Worm (Caenorhabditis elegans): ENCODE results near the gene F08F8.10.

DNA sequence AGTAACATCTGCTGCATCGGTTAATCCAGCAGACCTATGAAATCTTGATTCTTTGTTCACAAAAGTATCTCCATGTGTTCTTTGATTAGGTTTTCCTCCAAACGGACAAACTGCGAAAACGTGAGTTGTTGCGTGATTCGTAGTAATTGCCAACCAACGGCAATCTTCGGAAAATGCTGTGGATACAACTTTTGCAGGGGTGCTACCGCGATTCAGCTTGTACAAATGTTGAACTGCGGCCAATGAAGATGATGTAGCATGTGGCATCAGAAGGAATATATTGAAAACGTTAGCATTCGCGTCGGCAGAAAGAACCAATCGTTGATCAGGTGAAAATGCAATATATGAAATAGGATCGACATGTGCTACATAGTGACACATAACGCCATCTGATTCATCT lies 25.5 kb downstream of the F08F8.10 start:
- no peak for TF ChIP-seq fos-1 (tag; optimal IDR thresholded peaks at IDR 0.05)
- no peak for TF ChIP-seq fkh-10 (GFP tag; optimal IDR thresholded peaks at IDR 0.05)
- no peak for TF ChIP-seq ceh-82 (tag; optimal IDR thresholded peaks at IDR 0.05)
- no peak for TF ChIP-seq ceh-9 (tag; optimal IDR thresholded peaks at IDR 0.05)
- no peak for TF ChIP-seq ama-1 (optimal IDR thresholded peaks at IDR 0.05)
- TF ChIP-seq nhr-11 (tag; optimal IDR thresholded peaks at IDR 0.05) = no peak
- no peak for TF ChIP-seq ztf-11 (tag; optimal IDR thresholded peaks at IDR 0.05)
- no peak for TF ChIP-seq nhr-77 (tag; optimal IDR thresholded peaks at IDR 0.05)
- no peak for TF ChIP-seq skn-1 (tag; optimal IDR thresholded peaks at IDR 0.05)
- TF ChIP-seq jun-1 (tag; optimal IDR thresholded peaks at IDR 0.05) = no peak
- no peak for TF ChIP-seq tbx-2 (tag; optimal IDR thresholded peaks at IDR 0.05)
- TF ChIP-seq zag-1 (tag; optimal IDR thresholded peaks at IDR 0.05) = no peak
- TF ChIP-seq elt-1 (tag; optimal IDR thresholded peaks at IDR 0.05) = no peak
- no peak for TF ChIP-seq egl-5 (tag; optimal IDR thresholded peaks at IDR 0.05)

Data from whole organism, L3 larva.